Fruit fly (Drosophila melanogaster): ENCODE results near the gene Rab9.

Gene Rab9

dm6 chr2L:19441791-19442190 lies 9.4 kb downstream of the Rab9 start, which contains the start of gene RanGAP:
Gene RanGAP, plus strand, starts transcription at chr2L:19441959.
- TF ChIP-seq Pif1B (GFP tag; optimal IDR thresholded peaks at IDR 0.05) (no peak), CG12605 (GFP tag; IDR thresholded peaks at IDR 0.05) (no peak; the same call in 1 of the 2 replicates), CG13204 (GFP tag; optimal IDR thresholded peaks at IDR 0.05) (no peak), D1 (tag; optimal IDR thresholded peaks at IDR 0.05) (no peak), CG15710 (tag; optimal IDR thresholded peaks at IDR 0.05) (peak; percentile 12), CG8301 (tag; optimal IDR thresholded peaks at IDR 0.05) (peak; percentile 36), CG9948 (tag; optimal IDR thresholded peaks at IDR 0.05) (peak; percentile 50), EcR (GFP tag; optimal IDR thresholded peaks at IDR 0.05) (no peak), Ets98B (GFP tag; IDR thresholded peaks at IDR 0.05) (no peak), CG17806 (tag; optimal IDR thresholded peaks at IDR 0.05) (peak; percentile 31), Snoo (tag; optimal IDR thresholded peaks at IDR 0.05) (no peak), CG8159 (tag; optimal IDR thresholded peaks at IDR 0.05) (peak; percentile 28), Pif1A (GFP tag; optimal IDR thresholded peaks at IDR 0.05) (no peak), CG32121 (GFP tag; IDR thresholded peaks at IDR 0.05) (peak; percentile 16; the same call in 1 of the 2 replicates), rn (GFP tag; IDR thresholded peaks at IDR 0.05) (0 out of 2 replicates have a peak, but pooled peaks have one; percentile 6), fd96Ca (GFP tag; IDR thresholded peaks at IDR 0.05) (peak; percentile 48; the same call in 2 of the 3 replicates), CG10348 (GFP tag; IDR thresholded peaks at IDR 0.05) (no peak), CG14655 (GFP tag; optimal IDR thresholded peaks at IDR 0.05) (peak; percentile 58), gl (tag; optimal IDR thresholded peaks at IDR 0.05) (no peak), CG34367 (tag; optimal IDR thresholded peaks at IDR 0.05) (no peak), CG4496 (GFP tag; IDR thresholded peaks at IDR 0.05) (peak; percentile 25; the same call in 1 of the 3 replicates)

- TF ChIP-seq CG10348 (GFP tag; IDR thresholded peaks at IDR 0.05) (no peak), CG13204 (GFP tag; optimal IDR thresholded peaks at IDR 0.05) (no peak), Ets98B (GFP tag; IDR thresholded peaks at IDR 0.05) (no peak), Snoo (tag; optimal IDR thresholded peaks at IDR 0.05) (no peak), CG17806 (tag; optimal IDR thresholded peaks at IDR 0.05) (no peak)
Measured at dm6 chr2L:19442627-19443026, 10.3 kb downstream of the Rab9 start, which contains the start of gene CG10237. Gene CG10237, minus strand, starts transcription at chr2L:19442727.

DNA sequence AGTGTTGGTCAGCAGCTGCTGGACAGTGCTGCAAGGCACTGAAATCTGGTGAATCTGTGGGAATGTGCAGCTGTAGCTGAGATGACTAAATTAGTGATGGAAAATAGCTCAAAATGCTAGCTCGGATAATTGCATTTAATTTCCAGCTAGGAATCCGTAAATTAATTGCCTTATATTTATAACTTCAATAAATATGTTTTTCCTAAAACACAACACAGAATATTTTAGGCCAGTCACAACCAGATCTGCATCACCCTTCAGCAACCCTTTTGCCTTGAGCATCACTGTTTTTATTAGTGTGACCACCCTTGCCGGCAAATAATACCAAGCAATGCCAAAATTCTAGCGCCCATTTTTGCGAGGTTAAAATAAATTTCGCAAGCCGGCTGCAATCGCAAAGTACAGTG lies 12.4 kb downstream of the Rab9 start, which contains the start of gene Hs2st:
Hs2st (minus strand) TSS at position 17 of the 407 bp plus-strand sequence.
- TF ChIP-seq CG17806 (tag; optimal IDR thresholded peaks at IDR 0.05) (peak; percentile 82), CG13204 (GFP tag; optimal IDR thresholded peaks at IDR 0.05) (no peak), rn (GFP tag; IDR thresholded peaks at IDR 0.05) (peak; percentile 85), EcR (GFP tag; optimal IDR thresholded peaks at IDR 0.05) (peak; percentile 58), CG34367 (tag; optimal IDR thresholded peaks at IDR 0.05) (peak; percentile 84), CG14655 (GFP tag; optimal IDR thresholded peaks at IDR 0.05) (no peak), CG10348 (GFP tag; IDR thresholded peaks at IDR 0.05) (0 out of 2 replicates have a peak, but pooled peaks have one; percentile 36), gl (tag; optimal IDR thresholded peaks at IDR 0.05) (peak; percentile 71), CG8301 (tag; optimal IDR thresholded peaks at IDR 0.05) (peak; percentile 82), CG4496 (GFP tag; IDR thresholded peaks at IDR 0.05) (peak; percentile 85), CG9948 (tag; optimal IDR thresholded peaks at IDR 0.05) (peak; percentile 82), D1 (tag; optimal IDR thresholded peaks at IDR 0.05) (no peak), Pif1A (GFP tag; optimal IDR thresholded peaks at IDR 0.05) (no peak), CG12605 (GFP tag; IDR thresholded peaks at IDR 0.05) (peak; percentile 64), CG8159 (tag; optimal IDR thresholded peaks at IDR 0.05) (peak; percentile 85), CG32121 (GFP tag; IDR thresholded peaks at IDR 0.05) (peak; percentile 90), Ets98B (GFP tag; IDR thresholded peaks at IDR 0.05) (peak; percentile 79), Pif1B (GFP tag; optimal IDR thresholded peaks at IDR 0.05) (no peak), CG15710 (tag; optimal IDR thresholded peaks at IDR 0.05) (peak; percentile 89), Snoo (tag; optimal IDR thresholded peaks at IDR 0.05) (peak; percentile 87), fd96Ca (GFP tag; IDR thresholded peaks at IDR 0.05) (peak; percentile 94)

dm6 chr2L:19452535-19453317 lies 20.4 kb downstream of the Rab9 start:
- TF ChIP-seq CG14655 (GFP tag; optimal IDR thresholded peaks at IDR 0.05) (peak; percentile 52), EcR (GFP tag; optimal IDR thresholded peaks at IDR 0.05) (no peak), CG12605 (GFP tag; IDR thresholded peaks at IDR 0.05) (peak; percentile 68), CG9948 (tag; optimal IDR thresholded peaks at IDR 0.05) (no peak), CG8159 (tag; optimal IDR thresholded peaks at IDR 0.05) (peak; percentile 21), CG17806 (tag; optimal IDR thresholded peaks at IDR 0.05) (peak; percentile 25), Pif1A (GFP tag; optimal IDR thresholded peaks at IDR 0.05) (no peak), CG10348 (GFP tag; IDR thresholded peaks at IDR 0.05) (no peak), CG8301 (tag; optimal IDR thresholded peaks at IDR 0.05) (peak; percentile 33), Snoo (tag; optimal IDR thresholded peaks at IDR 0.05) (no peak), CG13204 (GFP tag; optimal IDR thresholded peaks at IDR 0.05) (no peak), fd96Ca (GFP tag; IDR thresholded peaks at IDR 0.05) (peak; percentile 70), CG15710 (tag; optimal IDR thresholded peaks at IDR 0.05) (no peak), Ets98B (GFP tag; IDR thresholded peaks at IDR 0.05) (peak; percentile 61), CG34367 (tag; optimal IDR thresholded peaks at IDR 0.05) (no peak), CG32121 (GFP tag; IDR thresholded peaks at IDR 0.05) (peak; percentile 57; the same call in 1 of the 2 replicates)

DNA sequence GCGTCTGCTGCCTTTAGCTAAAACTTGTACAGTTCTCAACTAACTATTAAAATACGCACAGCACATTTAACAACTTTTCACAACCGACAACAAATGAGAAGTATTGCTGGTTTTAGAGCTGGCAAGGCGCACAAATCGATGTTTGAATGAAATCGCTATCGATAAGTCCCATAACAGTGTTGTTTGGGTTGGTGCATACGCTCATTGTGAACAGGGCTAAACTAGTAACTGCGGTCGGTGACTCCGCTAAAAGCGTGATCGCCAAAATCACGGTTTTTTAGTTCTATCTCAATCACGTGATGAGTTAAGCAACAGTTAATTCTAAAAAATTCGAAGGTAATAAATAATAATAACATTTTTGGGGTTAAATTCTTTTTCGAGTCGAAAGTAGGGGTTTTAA lies 21.0 kb downstream of the Rab9 start, which contains the start of gene Top2:
Top2 (minus strand) TSS at position 110 of the 400 bp plus-strand sequence.
- no peak for TF ChIP-seq CG32121 (GFP tag; IDR thresholded peaks at IDR 0.05)
- TF ChIP-seq CG8159 (tag; optimal IDR thresholded peaks at IDR 0.05), result peak; percentile 17
- TF ChIP-seq CG4496 (GFP tag; IDR thresholded peaks at IDR 0.05), result peak; percentile 7; the same call in 1 of the 3 replicates

All from whole organism, pupa.